Worm (Caenorhabditis elegans): Measurements from ENCODE around the gene F58H1.3.

The F58H1.3 gene

DNA sequence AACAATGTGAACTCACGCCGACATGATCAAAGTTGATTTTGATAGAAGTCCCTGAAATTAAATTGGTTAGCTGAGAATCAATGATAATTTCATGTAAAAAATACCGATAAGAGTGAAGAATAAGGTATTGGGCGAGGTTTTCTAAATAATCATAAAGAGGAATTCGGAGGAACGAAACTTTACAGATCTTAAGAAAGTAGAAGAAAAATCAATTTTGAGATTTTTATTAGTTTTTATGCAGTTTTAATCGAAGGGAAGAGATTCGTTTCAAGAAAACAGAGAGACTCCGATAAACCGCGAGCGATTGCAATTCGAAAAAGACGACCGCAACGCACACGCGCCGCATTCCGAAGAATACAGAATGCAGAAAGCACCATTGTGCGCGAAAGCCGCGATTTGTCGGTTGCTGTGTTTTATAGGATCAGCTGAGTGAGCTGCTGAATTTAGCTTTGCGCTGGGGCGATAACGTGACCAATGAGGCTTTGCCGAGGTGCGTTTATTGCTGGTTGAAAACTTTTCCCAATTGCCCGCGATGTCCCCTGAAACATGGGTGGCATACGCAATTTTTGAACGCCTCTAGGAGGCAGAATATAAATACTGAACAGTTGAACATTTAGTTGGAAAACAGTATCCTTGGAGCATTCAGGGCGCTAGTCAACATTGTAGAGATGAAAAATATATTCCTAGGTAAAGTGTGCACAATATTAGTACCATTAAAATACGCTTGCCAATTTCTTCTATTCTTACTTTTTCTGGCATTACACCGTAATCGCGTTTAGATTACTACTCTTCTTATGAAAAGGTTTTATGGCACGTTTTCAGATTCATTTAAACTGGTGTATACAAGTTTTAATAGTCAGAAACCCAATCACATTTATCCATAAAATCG is 46.1 kb downstream of the F58H1.3 start, which contains the start of gene snr-4:
Gene snr-4, minus strand, starts transcription at position 51 of the 889 bp plus-strand sequence.
- no peak for TF ChIP-seq hlh-4 (tag; optimal IDR thresholded peaks at IDR 0.05)
- peak; percentile 93 for TF ChIP-seq jun-1 (tag; optimal IDR thresholded peaks at IDR 0.05)
- TF ChIP-seq nhr-19 (GFP tag; conservative IDR thresholded peaks at IDR 0.05), result peak; percentile 98
- TF ChIP-seq nhr-12 (tag; optimal IDR thresholded peaks at IDR 0.05), result peak; percentile 20
- TF ChIP-seq lin-35 (GFP tag; optimal IDR thresholded peaks at IDR 0.05), result peak; percentile 85 to 90
- TF ChIP-seq unc-30 (tag; optimal IDR thresholded peaks at IDR 0.05), result no peak
- TF ChIP-seq grh-1 (GFP tag; IDR thresholded peaks at IDR 0.05), result peak; percentile 98
- TF ChIP-seq unc-86 (tag; optimal IDR thresholded peaks at IDR 0.05), result peak; percentile 94
- peak; percentile 23 for TF ChIP-seq C34B4.2 (tag; optimal IDR thresholded peaks at IDR 0.05)
- peak; percentile 77 for TF ChIP-seq C04F5.9 (tag; optimal IDR thresholded peaks at IDR 0.05)
- TF ChIP-seq lin-14 (GFP tag; optimal IDR thresholded peaks at IDR 0.05), result peak; percentile 95
- peak; percentile 80 for TF ChIP-seq ceh-8 (GFP tag; optimal IDR thresholded peaks at IDR 0.05)
- TF ChIP-seq egl-27 (tag; optimal IDR thresholded peaks at IDR 0.05), result peak in 1 of 2 experiments; percentile 76
- TF ChIP-seq rnt-1 (tag; optimal IDR thresholded peaks at IDR 0.05), result peak; percentile 97
- TF ChIP-seq elt-3 (tag; optimal IDR thresholded peaks at IDR 0.05), result peak in 5 of 6 experiments; percentile 30 to 96 (median 93)
- peak in 1 of 2 experiments; percentile 91 for TF ChIP-seq ztf-11 (tag; optimal IDR thresholded peaks at IDR 0.05)
- TF ChIP-seq swsn-7 (tag; optimal IDR thresholded peaks at IDR 0.05), result peak; percentile 97
- TF ChIP-seq nhr-11 (tag; optimal IDR thresholded peaks at IDR 0.05), result peak; percentile 82
- TF ChIP-seq fkh-4 (tag; optimal IDR thresholded peaks at IDR 0.05; ENCODE audit: borderline replicate concordance), result peak; percentile 69
- TF ChIP-seq vab-15 (tag; optimal IDR thresholded peaks at IDR 0.05), result peak; percentile 48
- peak; percentile 98 for TF ChIP-seq pax-3 (tag; optimal IDR thresholded peaks at IDR 0.05)
- peak; percentile 60 for TF ChIP-seq unc-62 (GFP tag; optimal IDR thresholded peaks at IDR 0.05)
- TF ChIP-seq ceh-90 (tag; optimal IDR thresholded peaks at IDR 0.05), result peak; percentile 31
- TF ChIP-seq snu-23 (GFP tag; optimal IDR thresholded peaks at IDR 0.05), result peak; percentile 97
- peak; percentile 89 for TF ChIP-seq sup-37 (GFP tag; optimal IDR thresholded peaks at IDR 0.05)
- peak; percentile 99 for TF ChIP-seq snpc-4 (tag; optimal IDR thresholded peaks at IDR 0.05)
- TF ChIP-seq F16B12.6 (tag; optimal IDR thresholded peaks at IDR 0.05), result peak; percentile 66
- peak; percentile 82 for TF ChIP-seq ztf-4 (tag; optimal IDR thresholded peaks at IDR 0.05)
- TF ChIP-seq lin-39 (tag; optimal IDR thresholded peaks at IDR 0.05), result peak; percentile 86
- TF ChIP-seq fkh-8 (tag; optimal IDR thresholded peaks at IDR 0.05), result peak; percentile 95
- TF ChIP-seq egl-13 (tag; optimal IDR thresholded peaks at IDR 0.05), result peak; percentile 94
- no peak for TF ChIP-seq ces-1 (GFP tag; optimal IDR thresholded peaks at IDR 0.05)
- peak; percentile 74 for TF ChIP-seq lir-3 (tag; optimal IDR thresholded peaks at IDR 0.05; ENCODE audit: poor library complexity)
- peak; percentile 87 to 92 for TF ChIP-seq lsy-2 (tag; optimal IDR thresholded peaks at IDR 0.05)
- no peak for TF ChIP-seq alr-1 (tag; optimal IDR thresholded peaks at IDR 0.05; ENCODE audit: borderline replicate concordance)
- TF ChIP-seq mab-9 (GFP tag; IDR thresholded peaks at IDR 0.05), result peak; percentile 95
- no peak for TF ChIP-seq ets-5 (GFP tag; IDR thresholded peaks at IDR 0.05)
- TF ChIP-seq skn-1 (tag; optimal IDR thresholded peaks at IDR 0.05), result peak; percentile 80
- no peak for TF ChIP-seq sptf-1 (tag; optimal IDR thresholded peaks at IDR 0.05)
- TF ChIP-seq nhr-71 (tag; optimal IDR thresholded peaks at IDR 0.05), result peak; percentile 98
- TF ChIP-seq unc-98 (GFP tag; IDR thresholded peaks at IDR 0.05), result peak; percentile 68; the same call in 1 of the 2 replicates
- peak; percentile 92 for TF ChIP-seq fos-1 (tag; optimal IDR thresholded peaks at IDR 0.05)
- TF ChIP-seq unc-130 (tag; optimal IDR thresholded peaks at IDR 0.05), result peak; percentile 66
- peak; percentile 98 for TF ChIP-seq nhr-85 (tag)
- TF ChIP-seq hlh-17 (GFP tag; optimal IDR thresholded peaks at IDR 0.05; ENCODE audit: borderline replicate concordance), result no peak
- TF ChIP-seq C16A3.4 (tag; optimal IDR thresholded peaks at IDR 0.05), result peak; percentile 84
- peak; percentile 94 for TF ChIP-seq ama-1 (optimal IDR thresholded peaks at IDR 0.05)
- TF ChIP-seq nhr-76 (tag; optimal IDR thresholded peaks at IDR 0.05), result peak; percentile 37
- peak; percentile 91 for TF ChIP-seq ceh-88 (GFP tag; IDR thresholded peaks at IDR 0.05)
- peak; percentile 91 for TF ChIP-seq elt-2 (tag; optimal IDR thresholded peaks at IDR 0.05)

Data from whole organism, L1 larva.